Worm (Caenorhabditis elegans): ENCODE data around the gene C08E8.2.

C08E8.2 gene

DNA sequence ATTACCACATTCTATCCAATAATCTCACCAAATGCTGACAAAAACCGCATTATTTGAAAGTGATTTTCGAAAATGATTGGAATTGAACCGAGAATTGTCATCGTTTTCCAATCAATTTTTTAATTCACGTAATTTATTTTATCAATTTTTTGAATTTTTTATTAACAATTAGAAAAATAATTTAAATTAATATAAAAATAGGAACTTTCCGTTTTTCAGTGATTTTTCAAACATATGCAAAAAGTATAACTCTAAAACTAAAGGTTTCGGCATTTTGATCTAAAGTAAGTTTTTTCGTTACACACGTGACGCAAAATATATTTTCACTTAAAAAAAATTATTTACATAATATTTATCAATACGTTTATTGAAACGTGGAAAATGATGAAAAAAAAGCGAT, 38.6 kb upstream of the C08E8.2 start, which contains the start of gene Y51A2B.6:
Gene Y51A2B.6, minus strand, starts transcription at position 101 of the 400 bp plus-strand sequence.
- no peak for TF ChIP-seq gmeb-1 (tag; optimal IDR thresholded peaks at IDR 0.05)
- no peak for TF ChIP-seq unc-39 (tag; optimal IDR thresholded peaks at IDR 0.05)
- no peak for TF ChIP-seq F13H6.1 (tag; optimal IDR thresholded peaks at IDR 0.05)
- TF ChIP-seq mbf-1 (tag; optimal IDR thresholded peaks at IDR 0.05) = no peak
- TF ChIP-seq ztf-4 (tag; optimal IDR thresholded peaks at IDR 0.05) = no peak
- TF ChIP-seq ZK546.5 (tag; optimal IDR thresholded peaks at IDR 0.05) = no peak
- no peak for TF ChIP-seq elt-1 (tag; optimal IDR thresholded peaks at IDR 0.05)
- no peak for TF ChIP-seq alr-1 (tag; optimal IDR thresholded peaks at IDR 0.05)
- TF ChIP-seq ama-1 (optimal IDR thresholded peaks at IDR 0.05) = no peak

DNA sequence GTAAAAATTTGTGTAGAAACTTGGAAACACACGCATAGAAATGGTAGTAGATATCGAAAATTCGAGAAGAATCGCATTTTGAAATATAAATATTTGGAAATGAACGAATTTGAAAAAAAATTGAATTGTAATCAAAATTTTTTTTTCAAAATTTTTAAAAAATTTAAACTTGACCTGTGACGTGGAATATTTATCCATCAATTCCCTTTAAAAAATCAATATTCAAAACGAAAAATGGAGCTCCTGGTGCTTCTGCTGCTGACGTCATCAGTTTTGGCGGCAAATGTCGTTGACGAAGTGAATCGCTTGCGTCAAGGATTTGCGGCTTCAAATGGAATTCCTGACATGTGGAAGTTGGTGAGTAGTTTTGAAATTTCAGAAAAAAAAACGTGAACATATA, 33.4 kb upstream of the C08E8.2 start, which contains the start of the genes Y51A2B.4 and Y51A2B.5:
Gene Y51A2B.4, minus strand, starts transcription at position 101 of the 400 bp plus-strand sequence.
Gene Y51A2B.5, plus strand, starts transcription at position 232 of the 400 bp plus-strand sequence.
- TF ChIP-seq lin-11 (tag; optimal IDR thresholded peaks at IDR 0.05) (no peak), nhr-23 (tag; optimal IDR thresholded peaks at IDR 0.05) (no peak)

DNA sequence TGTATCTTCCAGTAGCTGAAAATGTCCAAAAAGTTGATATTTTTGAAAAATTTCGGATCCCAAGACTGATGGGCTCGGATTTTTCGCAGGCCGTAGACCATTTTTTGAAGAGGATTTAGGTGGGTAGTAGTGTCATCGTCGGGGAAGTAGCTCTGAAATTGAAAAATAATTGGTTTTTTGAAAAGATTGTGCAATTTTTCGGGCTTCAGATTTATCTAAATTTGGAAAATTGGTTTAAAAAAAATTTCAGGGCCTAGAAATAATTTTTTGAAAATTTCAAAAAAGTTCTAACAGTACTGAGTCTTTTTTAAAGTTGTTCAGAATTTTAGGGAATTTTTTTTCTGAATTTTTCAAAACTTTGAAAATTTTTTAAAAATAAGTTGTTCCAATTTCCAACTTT, 26.9 kb upstream of the C08E8.2 start, which contains the start of gene nhr-288:
Gene nhr-288, minus strand, starts transcription at position 101 of the 400 bp plus-strand sequence.
- TF ChIP-seq ZK546.5 (tag; optimal IDR thresholded peaks at IDR 0.05) (no peak), fos-1 (tag; optimal IDR thresholded peaks at IDR 0.05) (no peak), nhr-129 (tag; optimal IDR thresholded peaks at IDR 0.05) (no peak), mab-5 (tag; optimal IDR thresholded peaks at IDR 0.05) (no peak), ama-1 (optimal IDR thresholded peaks at IDR 0.05) (no peak), unc-62 (GFP tag; optimal IDR thresholded peaks at IDR 0.05) (no peak), snpc-4 (tag; optimal IDR thresholded peaks at IDR 0.05) (no peak), nhr-23 (tag; optimal IDR thresholded peaks at IDR 0.05) (no peak), lin-39 (tag; optimal IDR thresholded peaks at IDR 0.05) (no peak)

DNA sequence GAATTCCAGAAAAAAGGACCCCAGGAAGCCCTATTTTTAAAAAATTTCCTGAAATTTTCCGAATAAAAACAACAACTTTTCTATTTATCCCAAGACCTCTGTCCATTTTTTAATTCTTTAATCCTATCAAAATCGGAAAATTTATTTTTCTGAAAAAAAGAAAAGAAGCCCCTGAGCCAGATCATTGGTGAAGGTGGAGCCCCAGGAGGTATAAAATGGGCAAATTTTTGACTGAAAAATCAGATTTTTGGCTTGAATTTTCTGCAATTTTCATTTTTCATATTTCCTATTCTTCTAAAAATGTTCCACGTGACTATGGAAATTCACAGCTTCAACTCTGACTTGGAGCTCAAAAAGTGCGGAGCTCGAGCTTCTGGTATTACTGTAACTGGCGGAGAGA, 23.2 kb upstream of the C08E8.2 start, which contains the start of gene Y51A2B.8:
Gene Y51A2B.8, plus strand, starts transcription at position 301 of the 400 bp plus-strand sequence.
- TF ChIP-seq nhr-237 (tag; optimal IDR thresholded peaks at IDR 0.05) = no peak
- no peak for TF ChIP-seq ceh-16 (tag; optimal IDR thresholded peaks at IDR 0.05)
- TF ChIP-seq R02D3.7 (tag; optimal IDR thresholded peaks at IDR 0.05) = no peak
- TF ChIP-seq elt-3 (tag; optimal IDR thresholded peaks at IDR 0.05) = no peak
- TF ChIP-seq ztf-4 (tag; optimal IDR thresholded peaks at IDR 0.05) = no peak
- no peak for TF ChIP-seq ama-1 (optimal IDR thresholded peaks at IDR 0.05)
- no peak for TF ChIP-seq unc-39 (tag; optimal IDR thresholded peaks at IDR 0.05)
- no peak for TF ChIP-seq lin-13 (GFP tag; optimal IDR thresholded peaks at IDR 0.05)

DNA sequence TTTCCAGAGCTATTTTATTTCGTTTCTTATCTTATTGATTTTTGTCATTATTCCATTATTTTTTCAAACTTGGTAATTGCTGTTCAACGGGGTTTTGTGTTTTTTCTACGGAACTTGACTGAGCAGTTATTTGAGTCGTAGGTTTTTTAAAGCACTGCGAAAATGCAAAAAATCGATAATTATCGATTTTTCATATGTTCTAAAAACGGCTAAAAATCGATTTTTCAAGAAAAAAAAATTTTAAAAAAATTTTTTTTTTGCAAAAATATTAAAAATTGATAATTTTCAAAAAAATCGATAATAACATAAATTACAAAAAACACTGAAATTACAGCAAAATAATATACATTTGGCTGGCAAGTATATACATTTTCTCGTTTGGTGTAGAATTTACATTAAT, 19.9 kb upstream of the C08E8.2 start:
- TF ChIP-seq crh-2 (tag; optimal IDR thresholded peaks at IDR 0.05) (no peak), egl-27 (tag; optimal IDR thresholded peaks at IDR 0.05) (no peak), ama-1 (optimal IDR thresholded peaks at IDR 0.05) (no peak), nhr-237 (tag; optimal IDR thresholded peaks at IDR 0.05) (no peak), lin-11 (tag; optimal IDR thresholded peaks at IDR 0.05) (no peak), peb-1 (tag; optimal IDR thresholded peaks at IDR 0.05) (no peak), C34F6.9 (tag; optimal IDR thresholded peaks at IDR 0.05) (no peak), nhr-10 (tag; optimal IDR thresholded peaks at IDR 0.05) (no peak), nhr-12 (tag; optimal IDR thresholded peaks at IDR 0.05) (no peak), nhr-129 (tag; optimal IDR thresholded peaks at IDR 0.05) (no peak), ztf-1 (GFP tag; conservative IDR thresholded peaks at IDR 0.05) (no peak), ZK546.5 (tag; optimal IDR thresholded peaks at IDR 0.05) (no peak), lsy-2 (tag; optimal IDR thresholded peaks at IDR 0.05) (no peak), gmeb-1 (tag; optimal IDR thresholded peaks at IDR 0.05) (no peak), elt-3 (tag; optimal IDR thresholded peaks at IDR 0.05) (no peak), ztf-11 (tag; optimal IDR thresholded peaks at IDR 0.05) (no peak), nhr-77 (tag; optimal IDR thresholded peaks at IDR 0.05) (no peak), unc-55 (GFP tag; optimal IDR thresholded peaks at IDR 0.05) (no peak)

DNA sequence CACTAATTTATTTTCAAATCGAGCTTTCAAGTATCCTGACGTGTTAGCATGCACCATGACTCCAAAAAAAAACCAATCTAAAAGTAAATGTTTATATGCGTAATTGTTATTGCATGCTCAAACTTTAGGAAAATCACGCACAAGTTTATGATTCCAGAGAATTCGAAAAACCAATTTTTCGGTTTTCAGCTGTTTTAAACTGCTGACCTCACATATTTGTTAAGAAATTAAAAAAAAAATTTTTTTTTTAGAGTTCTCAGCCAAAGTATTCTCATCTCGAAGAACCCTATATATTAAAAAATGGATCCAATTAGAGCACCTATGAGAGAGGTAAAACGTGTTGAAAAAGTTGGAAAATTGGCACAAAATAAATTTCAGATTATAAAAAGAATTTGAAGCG, 18.6 kb upstream of the C08E8.2 start, which contains the start of gene Y51A2B.2:
Gene Y51A2B.2, plus strand, starts transcription at position 301 of the 400 bp plus-strand sequence.
- TF ChIP-seq nhr-25 (tag; optimal IDR thresholded peaks at IDR 0.05) (no peak), lin-11 (tag; optimal IDR thresholded peaks at IDR 0.05) (no peak), alr-1 (tag; optimal IDR thresholded peaks at IDR 0.05) (no peak), unc-39 (tag; optimal IDR thresholded peaks at IDR 0.05) (no peak), mbf-1 (tag; optimal IDR thresholded peaks at IDR 0.05) (no peak), ztf-1 (GFP tag; conservative IDR thresholded peaks at IDR 0.05) (no peak), lsy-2 (tag; optimal IDR thresholded peaks at IDR 0.05) (no peak), ZK546.5 (tag; optimal IDR thresholded peaks at IDR 0.05) (no peak), Y55F3AM.14 (GFP tag; optimal IDR thresholded peaks at IDR 0.05) (no peak), crh-2 (tag; optimal IDR thresholded peaks at IDR 0.05) (no peak), zag-1 (tag; optimal IDR thresholded peaks at IDR 0.05) (no peak), sma-3 (GFP tag; optimal IDR thresholded peaks at IDR 0.05) (no peak), nhr-10 (tag; optimal IDR thresholded peaks at IDR 0.05) (no peak), elt-1 (tag; optimal IDR thresholded peaks at IDR 0.05) (no peak), nhr-237 (tag; optimal IDR thresholded peaks at IDR 0.05) (no peak), lin-39 (tag; optimal IDR thresholded peaks at IDR 0.05) (no peak), skn-1 (tag; optimal IDR thresholded peaks at IDR 0.05) (no peak)

Data from whole organism, L2 larva.